Fruit fly (Drosophila melanogaster): ENCODE results near the gene Tcs5.

Gene Tcs5

dm6 chr3L:5182255-5182993 is 43.2 kb upstream of the Tcs5 start (continued):
- TF ChIP-seq fd102C (GFP tag; optimal IDR thresholded peaks at IDR 0.05) = no peak
- peak; percentile 51 for TF ChIP-seq CG12659 (GFP tag; optimal IDR thresholded peaks at IDR 0.05)
- TF ChIP-seq nerfin-2 (GFP tag; IDR thresholded peaks at IDR 0.05; ENCODE audit: partially characterized antibody) = no peak
- TF ChIP-seq Atf6 (GFP tag; IDR thresholded peaks at IDR 0.05) = no peak; the same call in 1 of the 2 replicates
- TF ChIP-seq dmrt99B (tag; optimal IDR thresholded peaks at IDR 0.05) = peak; percentile 59
- no peak for TF ChIP-seq Gsc (GFP tag; IDR thresholded peaks at IDR 0.05)
- TF ChIP-seq CG32767 (GFP tag; IDR thresholded peaks at IDR 0.05) = no peak
- no peak for TF ChIP-seq CG8478 (optimal IDR thresholded peaks at IDR 0.05)
- peak; percentile 53; the same call in 1 of the 2 replicates for TF ChIP-seq Ptx1 (GFP tag; IDR thresholded peaks at IDR 0.05)
- TF ChIP-seq unc-4 (GFP tag; IDR thresholded peaks at IDR 0.05; ENCODE audit: partially characterized antibody) = no peak
- no peak for TF ChIP-seq CG3995 (GFP tag; optimal IDR thresholded peaks at IDR 0.05)
- peak; percentile 14 for TF ChIP-seq CG6854 (GFP tag; optimal IDR thresholded peaks at IDR 0.05)
- TF ChIP-seq E2f2 (GFP tag; IDR thresholded peaks at IDR 0.05) = peak; percentile 31; the same call in 1 of the 2 replicates
- peak; percentile 78 for TF ChIP-seq Fer1 (GFP tag; optimal IDR thresholded peaks at IDR 0.05)
- TF ChIP-seq sima (GFP tag; optimal IDR thresholded peaks at IDR 0.05) = no peak
- TF ChIP-seq hkb (optimal IDR thresholded peaks at IDR 0.05) = no peak
- TF ChIP-seq hkb (GFP tag; IDR thresholded peaks at IDR 0.05) = peak; percentile 66; the same call in 1 of the 2 replicates
- no peak for TF ChIP-seq CG11085 (GFP tag; IDR thresholded peaks at IDR 0.05)
- TF ChIP-seq cad (GFP tag; optimal IDR thresholded peaks at IDR 0.05) = no peak
- TF ChIP-seq toy (GFP tag; IDR thresholded peaks at IDR 0.05) = no peak
- no peak for TF ChIP-seq NFAT (GFP tag; IDR thresholded peaks at IDR 0.05)
- TF ChIP-seq tgo (GFP tag; IDR thresholded peaks at IDR 0.05) = no peak
- TF ChIP-seq CG1024 (GFP tag; IDR thresholded peaks at IDR 0.05) = no peak
- no peak for TF ChIP-seq lola (GFP tag; optimal IDR thresholded peaks at IDR 0.05)
- no peak for TF ChIP-seq CG10321 (GFP tag; IDR thresholded peaks at IDR 0.05)
- peak; percentile 72 for TF ChIP-seq CG2678 (tag; optimal IDR thresholded peaks at IDR 0.05)
- TF ChIP-seq BEAF-32 (GFP tag; optimal IDR thresholded peaks at IDR 0.05) = no peak
- TF ChIP-seq Bgb (GFP tag; IDR thresholded peaks at IDR 0.05; ENCODE audit: partially characterized antibody) = no peak
- TF ChIP-seq br (optimal IDR thresholded peaks at IDR 0.05) = no peak
- no peak for TF ChIP-seq Antp (GFP tag; optimal IDR thresholded peaks at IDR 0.05)
- no peak for TF ChIP-seq Mes4 (GFP tag; optimal IDR thresholded peaks at IDR 0.05)
- TF ChIP-seq B-H1 (GFP tag; IDR thresholded peaks at IDR 0.05) = peak; percentile 48; the same call in 2 of the 3 replicates
- TF ChIP-seq salm (tag; optimal IDR thresholded peaks at IDR 0.05) = no peak
- no peak for TF ChIP-seq ken (GFP tag; IDR thresholded peaks at IDR 0.05)
- TF ChIP-seq Dad (GFP tag; optimal IDR thresholded peaks at IDR 0.05) = no peak
- no peak for TF ChIP-seq Trl (optimal IDR thresholded peaks at IDR 0.05)
- TF ChIP-seq Trl (GFP tag; optimal IDR thresholded peaks at IDR 0.05) = no peak
- TF ChIP-seq CG13123 (GFP tag; optimal IDR thresholded peaks at IDR 0.05) = no peak
- TF ChIP-seq tx (GFP tag; optimal IDR thresholded peaks at IDR 0.05) = no peak
- TF ChIP-seq Mrtf (GFP tag; IDR thresholded peaks at IDR 0.05) = 0 out of 3 replicates have a peak, but pooled peaks have one; percentile 45
- no peak for TF ChIP-seq usp (GFP tag; optimal IDR thresholded peaks at IDR 0.05)
- no peak for TF ChIP-seq otp (GFP tag; IDR thresholded peaks at IDR 0.05)
- no peak for TF ChIP-seq hb (GFP tag; IDR thresholded peaks at IDR 0.05; ENCODE audit: partially characterized antibody)
- no peak for TF ChIP-seq dimm (GFP tag; IDR thresholded peaks at IDR 0.05)
- peak; percentile 33; the same call in 1 of the 3 replicates for TF ChIP-seq gce (GFP tag; IDR thresholded peaks at IDR 0.05)
- peak; percentile 0 for TF ChIP-seq CG15601 (tag; optimal IDR thresholded peaks at IDR 0.05)
- TF ChIP-seq CG9932 (GFP tag; IDR thresholded peaks at IDR 0.05) = peak; percentile 33; the same call in 1 of the 2 replicates
- peak; percentile 46 for TF ChIP-seq sisA (GFP tag; IDR thresholded peaks at IDR 0.05)
- peak; percentile 64 for TF ChIP-seq CG11504 (tag; optimal IDR thresholded peaks at IDR 0.05)
- no peak for TF ChIP-seq yki (optimal IDR thresholded peaks at IDR 0.05)
- TF ChIP-seq CG1603 (tag; optimal IDR thresholded peaks at IDR 0.05) = peak; percentile 52
- TF ChIP-seq NC2β (GFP tag; optimal IDR thresholded peaks at IDR 0.05) = no peak

Measured in whole organism, embryonic.